Worm (Caenorhabditis elegans) whole organism, L3 larva: ENCODE measurements around the gene C17F4.12.
"Not testable (repeated sequence)": the region's sequence is repeated elsewhere in the genome, so short reads cannot be mapped to it uniquely, and the experiment has no call there.

Source experiments
- R02D3.7 ChIP-seq: fragments of 150-350 bp; optimal IDR thresholded peaks from 2 replicates; lab custom pipeline; 2014; ENCODE audit warnings: missing biosample characterization, missing genetic modification characterization
- ZK546.5 ChIP-seq: sonication (generic microtip); optimal IDR thresholded peaks from 2 replicates; lab custom pipeline; 2017; ENCODE audit warnings: missing biosample characterization, missing genetic modification characterization
- aly-2 ChIP-seq: fragments of 150-350 bp; optimal IDR thresholded peaks from 2 replicates; lab custom pipeline; 2014; ENCODE audit warnings: missing biosample characterization, missing genetic modification characterization
- ceh-28 ChIP-seq: fragments of 150-350 bp; optimal IDR thresholded peaks from 2 replicates; lab custom pipeline; 2014; ENCODE audit warnings: missing biosample characterization, missing genetic modification reagents, missing genetic modification characterization
- egl-5 ChIP-seq: fragments of 150-350 bp; optimal IDR thresholded peaks from 2 replicates; lab custom pipeline; 2017; ENCODE audit warnings: missing biosample characterization, missing genetic modification reagents, missing genetic modification characterization, inconsistent platforms
- fkh-10 ChIP-seq: sonication (generic microtip); optimal IDR thresholded peaks from 2 replicates; lab custom pipeline; 2017; ENCODE audit warnings: missing biosample characterization, missing genetic modification reagents, missing genetic modification characterization
- fos-1 ChIP-seq: fragments of 150-350 bp; optimal IDR thresholded peaks from 2 replicates; lab custom pipeline; 2014; ENCODE audit warnings: missing biosample characterization, missing genetic modification characterization
- jun-1 ChIP-seq: fragments of 150-350 bp; optimal IDR thresholded peaks from 2 replicates; lab custom pipeline; 2014; ENCODE audit warnings: missing biosample characterization, missing genetic modification reagents, missing genetic modification characterization
- lin-39 ChIP-seq: fragments of 150-350 bp; optimal IDR thresholded peaks from 2 replicates; lab custom pipeline; 2018; ENCODE audit warnings: missing biosample characterization, missing genetic modification reagents, missing genetic modification characterization
- mdl-1 ChIP-seq: fragments of 150-350 bp; optimal IDR thresholded peaks from 2 replicates; lab custom pipeline; 2014; ENCODE audit warnings: missing biosample characterization, missing genetic modification characterization
- mml-1 ChIP-seq: fragments of 150-350 bp; sonication (generic microtip); optimal IDR thresholded peaks from 3 replicates; lab custom pipeline; 2014; ENCODE audit warnings: missing biosample characterization, missing genetic modification characterization
- nhr-12 ChIP-seq: fragments of 150-350 bp; optimal IDR thresholded peaks from 2 replicates; lab custom pipeline; 2014; ENCODE audit warnings: missing biosample characterization, missing genetic modification characterization
- nhr-28 ChIP-seq: fragments of 150-350 bp; optimal IDR thresholded peaks from 2 replicates; lab custom pipeline; 2014; ENCODE audit warnings: missing biosample characterization, missing genetic modification characterization
- nhr-67 ChIP-seq: fragments of 150-350 bp; optimal IDR thresholded peaks from 2 replicates; lab custom pipeline; 2014; ENCODE audit warnings: missing biosample characterization, missing genetic modification characterization
- nhr-77 ChIP-seq: fragments of 150-350 bp; optimal IDR thresholded peaks from 2 replicates; lab custom pipeline; 2014; ENCODE audit warnings: missing biosample characterization, missing genetic modification characterization
- skn-1 ChIP-seq: fragments of 150-350 bp; optimal IDR thresholded peaks from 2 replicates; lab custom pipeline; 2014; ENCODE audit warnings: missing biosample characterization, missing genetic modification characterization
- tbx-2 ChIP-seq: sonication (generic microtip); optimal IDR thresholded peaks from 2 replicates; lab custom pipeline; 2016; ENCODE audit warnings: mild to moderate bottlenecking, missing genetic modification characterization, missing compliant biosample characterization
- unc-39 ChIP-seq: sonication (generic microtip); optimal IDR thresholded peaks from 4 replicates; lab custom pipeline; 2017; ENCODE audit warnings: missing biosample characterization, missing genetic modification characterization
- ztf-11 ChIP-seq: fragments of 150-350 bp; optimal IDR thresholded peaks from 2 replicates; lab custom pipeline; 2014; ENCODE audit warnings: missing biosample characterization, missing genetic modification characterization
- ztf-4 ChIP-seq: fragments of 150-350 bp; optimal IDR thresholded peaks from 2 replicates; lab custom pipeline; 2014; ENCODE audit warnings: missing biosample characterization, missing genetic modification characterization

Gene C17F4.12

DNA sequence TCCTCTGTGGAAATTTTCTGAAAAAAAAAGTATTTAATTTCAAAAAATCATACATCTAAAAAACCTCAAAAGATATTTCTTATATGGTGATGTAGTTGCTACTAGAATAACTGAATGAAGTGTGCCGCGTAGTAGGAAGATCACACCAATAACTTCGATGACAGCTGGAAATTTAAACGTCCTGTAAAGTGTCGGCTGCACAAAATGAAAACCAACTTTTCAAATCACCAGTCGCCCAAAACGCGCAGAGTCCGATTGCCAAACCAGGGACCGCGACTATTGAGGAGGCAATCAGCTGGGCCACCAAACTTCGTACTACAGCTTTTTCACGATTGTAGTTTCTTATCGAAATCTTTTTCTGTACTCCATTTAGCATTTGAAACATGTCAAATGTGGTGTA is 42.7 kb downstream of the C17F4.12 start, which contains the start of gene sri-48:
Gene sri-48 (minus strand): TSS at position 101 of the 400 bp plus-strand sequence.
- not testable (repeated sequence) for TF ChIP-seq R02D3.7; ztf-11 (tag; lab: Kevin White, UChicago); jun-1 (tag; lab: Kevin White, UChicago)

DNA sequence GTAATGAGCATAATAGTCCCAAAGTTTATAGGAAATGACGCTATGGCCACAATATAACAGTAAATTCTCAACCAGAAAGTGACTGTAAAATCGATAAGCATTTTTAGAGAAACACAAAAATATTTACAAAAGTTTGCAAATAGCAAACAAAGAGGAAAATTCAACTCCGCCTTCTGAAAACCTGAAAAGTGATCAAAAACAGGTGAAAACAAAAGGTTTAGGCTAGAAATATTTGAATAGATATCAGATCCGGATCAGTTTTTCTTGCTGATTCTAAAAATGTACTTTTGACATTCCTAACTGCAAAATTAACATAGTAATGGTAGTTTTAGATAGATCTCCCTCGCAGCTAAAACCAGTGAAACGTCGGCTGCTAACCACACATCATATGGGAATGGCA is 45.0 kb downstream of the C17F4.12 start, which contains the start of gene sri-51:
Gene sri-51 (minus strand): TSS at position 101 of the 400 bp plus-strand sequence.
- TF ChIP-seq fkh-10 (GFP tag; lab: Kevin White, UChicago) (no peak), jun-1 (tag; lab: Kevin White, UChicago) (no peak), mdl-1 (tag; lab: Kevin White, UChicago) (no peak), nhr-12 (tag; lab: Kevin White, UChicago) (no peak), nhr-28 (no peak), skn-1 (tag; lab: Kevin White, UChicago) (no peak), nhr-77 (tag; lab: Kevin White, UChicago) (no peak)

DNA sequence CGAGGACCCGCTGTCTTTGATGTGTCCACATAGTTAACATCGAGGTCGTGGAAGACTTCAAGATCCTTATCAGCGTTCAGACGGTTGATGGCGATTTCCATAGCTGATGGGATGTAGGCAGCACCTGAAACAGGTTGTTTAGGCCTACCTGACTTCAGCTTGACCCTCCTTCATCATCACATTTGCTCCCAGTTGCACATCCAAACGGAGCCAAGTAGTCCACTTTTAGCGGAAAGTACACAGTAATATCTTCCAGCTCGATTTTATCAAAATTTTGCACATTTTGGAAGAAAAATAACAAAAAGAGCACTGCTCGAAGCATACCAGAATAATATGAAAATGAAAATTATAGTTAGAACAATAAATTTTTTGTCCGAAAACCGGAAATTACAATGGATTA is 47.0 kb downstream of the C17F4.12 start, which contains the start of gene gcy-15:
Gene gcy-15 (minus strand): TSS at position 101 of the 400 bp plus-strand sequence.
- no peak for TF ChIP-seq ZK546.5 (tag; lab: Kevin White, UChicago)
- TF ChIP-seq, all 47 proteins: peak for 0

DNA sequence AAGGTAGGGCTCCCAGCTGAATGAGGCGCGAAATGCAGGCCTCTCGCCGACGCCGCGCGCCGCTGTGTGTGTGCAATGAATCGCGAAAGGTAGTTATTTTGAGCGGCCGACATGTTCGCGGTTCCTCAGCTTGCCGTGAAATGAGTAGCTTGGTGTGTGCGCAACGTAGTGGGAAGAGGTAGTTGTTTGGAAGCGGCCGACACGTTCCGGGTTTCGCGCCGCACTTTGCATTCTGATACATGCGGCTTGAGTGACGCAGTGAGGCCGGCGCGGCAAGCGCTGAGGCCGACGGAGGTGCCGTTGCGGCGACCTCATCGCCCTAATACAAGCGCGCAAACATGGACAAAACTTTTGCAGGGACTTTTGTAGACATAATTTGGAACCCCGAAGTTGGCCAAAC is 48.2 kb downstream of the C17F4.12 start:
- TF ChIP-seq ztf-4 (tag; lab: Kevin White, UChicago) (no peak), nhr-67 (no peak), ceh-28 (tag; lab: Kevin White, UChicago) (no peak), egl-5 (tag; lab: Kevin White, UChicago) (no peak), fos-1 (tag; lab: Kevin White, UChicago) (no peak), unc-39 (tag; lab: Kevin White, UChicago) (no peak), mml-1 (tag; lab: Kevin White, UChicago) (no peak), tbx-2 (no peak), ZK546.5 (tag; lab: Kevin White, UChicago) (no peak), nhr-12 (tag; lab: Kevin White, UChicago) (no peak), lin-39 (tag; lab: Kevin White, UChicago) (no peak), aly-2 (tag; lab: Kevin White, UChicago) (no peak)
